Worm (Caenorhabditis elegans) whole organism, L4 larva: ENCODE measurements around the gene fbxa-155.

Experiments
- F44E2.7 ChIP-seq: fragments of 200-800 bp; sonication (Bioruptor generic); IDR thresholded peaks from 2 replicates; pipeline ENCODE4 v2.1.2; 2022; ENCODE audit warnings: missing genetic modification characterization, missing compliant biosample characterization
- F49E8.2 ChIP-seq: sonication (generic microtip); optimal IDR thresholded peaks from 2 replicates; lab custom pipeline; 2016; ENCODE audit warnings: missing compliant biosample characterization, mild to moderate bottlenecking, missing genetic modification characterization, borderline replicate concordance
- R02D3.7 ChIP-seq: fragments of 150-350 bp; sonication (generic microtip); optimal IDR thresholded peaks from 3 replicates; lab custom pipeline; 2014; ENCODE audit warnings: missing biosample characterization, missing genetic modification characterization
- T20F7.1 ChIP-seq: fragments of 200-800 bp; sonication (Bioruptor generic); optimal IDR thresholded peaks from 2 replicates; lab custom pipeline; 2018; ENCODE audit warnings: mild to moderate bottlenecking, missing genetic modification characterization, missing compliant biosample characterization
- Y105C5A.15 ChIP-seq: fragments of 200-800 bp; sonication (Bioruptor generic); IDR thresholded peaks from 2 replicates; pipeline ENCODE4 v1.3.6; 2022; ENCODE audit warnings: missing genetic modification characterization, missing compliant biosample characterization
- Y5F2A.4 ChIP-seq: fragments of 200-800 bp; sonication (Bioruptor generic); optimal IDR thresholded peaks from 2 replicates; lab custom pipeline; 2018; ENCODE audit warnings: mild to moderate bottlenecking, missing genetic modification characterization, missing compliant biosample characterization
- ZK337.2 ChIP-seq: fragments of 200-800 bp; sonication (Bioruptor generic); IDR thresholded peaks from 2 replicates; pipeline ENCODE4 v1.3.6; 2022; ENCODE audit warnings: missing genetic modification reagents, missing genetic modification characterization, missing compliant biosample characterization
- aha-1 ChIP-seq: fragments of 150-350 bp; peaks from one replicate; lab custom pipeline; 2014; ENCODE audit warnings: missing biosample characterization, missing genetic modification characterization
- ama-1 ChIP-seq: fragments of 150-350 bp; optimal IDR thresholded peaks from 2 replicates; lab custom pipeline; 2014; ENCODE audit warnings: inconsistent platforms, mixed read lengths
- attf-4 ChIP-seq: sonication (generic microtip); optimal IDR thresholded peaks from 3 replicates; lab custom pipeline; 2017; ENCODE audit warnings: missing biosample characterization, missing genetic modification characterization
- ceh-28 ChIP-seq: fragments of 150-350 bp; optimal IDR thresholded peaks from 2 replicates; lab custom pipeline; 2014; ENCODE audit warnings: missing biosample characterization, missing genetic modification reagents, missing genetic modification characterization
- daf-12 ChIP-seq: fragments of 150-350 bp; optimal IDR thresholded peaks from 2 replicates; lab custom pipeline; 2014; ENCODE audit warnings: missing biosample characterization, missing genetic modification reagents, missing genetic modification characterization
- daf-16 ChIP-seq, 3 experiments: sonication (generic microtip); optimal IDR thresholded peaks; 2 replicates each; lab custom pipeline; 2016 to 2017; ENCODE audit warnings: missing genetic modification characterization in 3 of 3, missing genetic modification reagents in 3 of 3, mild to moderate bottlenecking in 2 of 3, missing compliant biosample characterization in 2 of 3, missing biosample characterization in 1 of 3, moderate library complexity in 1 of 3
- daf-19 ChIP-seq: fragments of 200-800 bp; sonication (Bioruptor generic); conservative IDR thresholded peaks from 2 replicates; pipeline ENCODE4 v1.3.6; 2022; ENCODE audit warnings: missing genetic modification characterization, missing compliant biosample characterization
- dmd-8 ChIP-seq: fragments of 200-800 bp; sonication (Bioruptor generic); IDR thresholded peaks from 2 replicates; pipeline ENCODE4 v1.3.6; 2022; ENCODE audit warnings: missing genetic modification characterization, missing compliant biosample characterization
- egl-43 ChIP-seq: fragments of 200-800 bp; sonication (Bioruptor generic); IDR thresholded peaks from 2 replicates; pipeline ENCODE4 v1.3.6; 2022; ENCODE audit warnings: missing genetic modification reagents, missing genetic modification characterization, missing compliant biosample characterization
- fkh-10 ChIP-seq: fragments of 150-350 bp; optimal IDR thresholded peaks from 2 replicates; lab custom pipeline; 2014; ENCODE audit warnings: missing biosample characterization, missing genetic modification reagents, missing genetic modification characterization
- hlh-11 ChIP-seq: fragments of 200-800 bp; sonication (Bioruptor generic); optimal IDR thresholded peaks from 2 replicates; lab custom pipeline; 2018; ENCODE audit warnings: mild to moderate bottlenecking, missing genetic modification characterization, missing compliant biosample characterization
- hlh-30 ChIP-seq: sonication (generic microtip); optimal IDR thresholded peaks from 2 replicates; lab custom pipeline; 2017; ENCODE audit warnings: antibody characterized with exemption, mild to moderate bottlenecking, missing genetic modification characterization, missing compliant biosample characterization; ENCODE audit not compliant: insufficient read depth
- lin-1 ChIP-seq: fragments of 200-800 bp; sonication (Bioruptor generic); IDR thresholded peaks from 2 replicates; pipeline ENCODE4 v1.3.6; 2022; ENCODE audit warnings: missing genetic modification reagents, missing genetic modification characterization, missing compliant biosample characterization
- lin-15B ChIP-seq: fragments of 150-350 bp; sonication (generic microtip); optimal IDR thresholded peaks from 3 replicates; lab custom pipeline; 2014; ENCODE audit warnings: missing biosample characterization, missing genetic modification characterization
- lin-29 ChIP-seq: fragments of 200-800 bp; sonication (Bioruptor generic); IDR thresholded peaks from 2 replicates; pipeline ENCODE4 v1.3.6; 2022; ENCODE audit warnings: missing genetic modification reagents, missing genetic modification characterization, missing compliant biosample characterization
- lin-39 ChIP-seq: fragments of 150-350 bp; optimal IDR thresholded peaks from 2 replicates; lab custom pipeline; 2014; ENCODE audit warnings: missing biosample characterization, missing genetic modification reagents, missing genetic modification characterization
- mes-2 ChIP-seq: sonication (generic microtip); optimal IDR thresholded peaks from 2 replicates; lab custom pipeline; 2016; ENCODE audit warnings: missing genotype, mild to moderate bottlenecking, missing genetic modification characterization, missing compliant biosample characterization; ENCODE audit not compliant: poor library complexity, severe bottlenecking
- nhr-102 ChIP-seq: sonication (generic microtip); optimal IDR thresholded peaks from 2 replicates; lab custom pipeline; 2016; ENCODE audit warnings: mild to moderate bottlenecking, missing genetic modification characterization, moderate library complexity, missing compliant biosample characterization
- nhr-111 ChIP-seq: fragments of 200-800 bp; sonication (Bioruptor generic); optimal IDR thresholded peaks from 2 replicates; lab custom pipeline; 2018; ENCODE audit warnings: mild to moderate bottlenecking, missing genetic modification characterization, missing compliant biosample characterization
- nhr-28 ChIP-seq: fragments of 150-350 bp; optimal IDR thresholded peaks from 2 replicates; lab custom pipeline; 2014; ENCODE audit warnings: missing biosample characterization, missing genetic modification characterization
- nhr-77 ChIP-seq: fragments of 150-350 bp; optimal IDR thresholded peaks from 2 replicates; lab custom pipeline; 2014; ENCODE audit warnings: missing biosample characterization, missing genetic modification characterization
- pha-4 ChIP-seq, 2 experiments: fragments of 150-350 bp in 1 of 2; fragments of 200-800 bp in 1 of 2; sonication (Bioruptor generic) in 1 of 2; IDR thresholded peaks in 1 of 2; optimal IDR thresholded peaks in 1 of 2; 2 replicates each; pipeline versions ENCODE4 v1.3.6 to Lab custom; 2014 to 2022; ENCODE audit warnings: missing genetic modification characterization in 2 of 2, missing genetic modification reagents in 2 of 2, missing biosample characterization in 1 of 2, missing compliant biosample characterization in 1 of 2
- php-3 ChIP-seq: fragments of 200-800 bp; sonication (Bioruptor generic); IDR thresholded peaks from 2 replicates; pipeline ENCODE4 v1.3.6; 2022; ENCODE audit warnings: missing genetic modification reagents, missing genetic modification characterization, missing compliant biosample characterization
- pqm-1 ChIP-seq: sonication (generic microtip); optimal IDR thresholded peaks from 2 replicates; lab custom pipeline; 2017; ENCODE audit warnings: missing biosample characterization, missing genetic modification characterization
- set-16 ChIP-seq: fragments of 200-800 bp; sonication (Bioruptor generic); IDR thresholded peaks from 2 replicates; pipeline ENCODE4 v1.3.6; 2022; ENCODE audit warnings: missing genetic modification reagents, missing genetic modification characterization, missing compliant biosample characterization
- skn-1 ChIP-seq: fragments of 150-350 bp; optimal IDR thresholded peaks from 2 replicates; lab custom pipeline; 2014; ENCODE audit warnings: missing biosample characterization, missing genetic modification characterization
- snpc-4 ChIP-seq: fragments of 150-350 bp; optimal IDR thresholded peaks from 2 replicates; lab custom pipeline; 2014; ENCODE audit warnings: missing biosample characterization, missing genetic modification characterization
- spr-3 ChIP-seq: fragments of 200-800 bp; sonication (Bioruptor generic); optimal IDR thresholded peaks from 2 replicates; lab custom pipeline; 2018; ENCODE audit warnings: mild to moderate bottlenecking, missing genetic modification characterization, missing compliant biosample characterization
- tra-1 ChIP-seq: fragments of 200-800 bp; sonication (Bioruptor generic); IDR thresholded peaks from 2 replicates; pipeline ENCODE4 v1.3.6; 2022; ENCODE audit warnings: missing genetic modification reagents, missing genetic modification characterization, missing compliant biosample characterization
- unc-62 ChIP-seq, 3 experiments: fragments of 150-350 bp in 1 of 3; sonication (generic microtip); optimal IDR thresholded peaks in 2 of 3; peaks in 1 of 3; 1 replicate in 1 of 3; 2 replicates in 2 of 3; lab custom pipeline; 2014 to 2017; ENCODE audit warnings: missing biosample characterization in 3 of 3, missing genetic modification characterization in 3 of 3, missing genetic modification reagents in 3 of 3, missing genotype in 1 of 3
- zag-1 ChIP-seq: fragments of 150-350 bp; optimal IDR thresholded peaks from 2 replicates; lab custom pipeline; 2014; ENCODE audit warnings: missing biosample characterization, missing genetic modification characterization
- ztf-11 ChIP-seq: fragments of 150-350 bp; optimal IDR thresholded peaks from 2 replicates; lab custom pipeline; 2014; ENCODE audit warnings: missing biosample characterization, missing genetic modification characterization

Gene fbxa-155

DNA sequence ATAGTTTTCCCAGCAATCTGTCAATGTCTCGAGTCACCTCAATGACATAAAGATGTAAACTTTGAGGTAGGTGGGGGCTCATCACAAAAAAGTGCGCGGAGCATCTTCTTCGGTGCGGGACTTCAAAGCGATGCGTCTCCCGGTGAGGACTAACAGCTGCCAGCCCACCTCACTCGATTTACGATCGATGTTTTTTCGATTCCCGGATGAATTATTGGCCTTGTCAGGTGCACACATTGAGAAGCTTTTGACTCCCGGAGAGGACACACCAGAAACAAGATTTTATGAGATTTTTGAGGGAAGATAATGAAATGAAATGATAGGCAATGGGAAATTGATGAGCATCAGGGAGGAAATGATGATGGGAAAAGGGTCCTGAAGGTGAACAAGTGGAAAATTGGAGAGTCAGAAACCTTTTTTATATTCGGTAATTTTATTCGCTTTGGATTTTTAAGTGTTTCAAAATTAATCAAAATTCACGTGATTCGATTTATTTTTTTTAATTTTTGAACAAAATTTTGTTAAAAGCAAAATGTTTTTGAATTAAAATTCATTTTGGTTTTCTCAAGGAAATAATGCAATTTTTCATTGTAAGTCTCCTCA lies 23.1 kb downstream of the fbxa-155 start, which contains the start of gene C05B5.12:
Gene C05B5.12 (plus strand): TSS at position 553 of the 603 bp plus-strand sequence.
- TF ChIP-seq tra-1 (GFP tag; lab: Robert Waterston, UW) (no peak), aha-1 (tag; lab: Kevin White, UChicago) (peak; percentile 61)

DNA sequence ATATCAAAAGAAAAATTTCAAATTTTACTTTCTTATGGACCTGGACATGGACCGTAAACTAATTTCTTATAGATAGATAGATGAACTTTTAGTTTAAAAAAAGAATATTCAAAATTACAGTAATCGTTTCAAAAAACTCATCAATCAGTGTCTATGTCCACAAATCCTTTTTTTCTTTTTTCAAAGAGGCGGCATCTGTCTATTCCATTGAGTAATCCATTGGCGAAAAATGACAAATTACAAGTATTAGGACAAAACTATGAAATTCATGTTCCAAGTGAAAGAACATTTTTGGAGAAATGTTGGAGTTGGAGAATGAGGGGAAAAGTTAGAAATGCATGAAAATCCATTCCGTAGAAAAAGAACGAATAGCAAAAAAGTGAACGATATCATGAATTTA lies 24.5 kb downstream of the fbxa-155 start:
- TF ChIP-seq zag-1 (tag; lab: Kevin White, UChicago): no peak
- TF ChIP-seq daf-16 (GFP tag; optimal IDR thresholded peaks at IDR 0.05; lab: Kevin White, UChicago): no peak
- TF ChIP-seq daf-16 (tag; optimal IDR thresholded peaks at IDR 0.05; lab: Kevin White, UChicago): no peak
- no peak for TF ChIP-seq ceh-28
- no peak for TF ChIP-seq daf-19
- no peak for TF ChIP-seq nhr-77 (tag; lab: Kevin White, UChicago)
- TF ChIP-seq fkh-10: no peak
- no peak for TF ChIP-seq F49E8.2
- TF ChIP-seq pqm-1 (tag; lab: Kevin White, UChicago): no peak
- no peak for TF ChIP-seq mes-2
- TF ChIP-seq set-16 (GFP tag; lab: Robert Waterston, UW): no peak
- TF ChIP-seq egl-43 (GFP tag; lab: Robert Waterston, UW): no peak
- no peak for TF ChIP-seq R02D3.7
- no peak for TF ChIP-seq hlh-11 (tag; lab: Kevin White, UChicago)
- no peak for TF ChIP-seq Y5F2A.4 (GFP tag; lab: Kevin White, UChicago)
- TF ChIP-seq attf-4 (tag; lab: Kevin White, UChicago): no peak
- TF ChIP-seq Y105C5A.15 (GFP tag; lab: Robert Waterston, UW): no peak
- TF ChIP-seq, all 104 proteins: peak for 0

DNA sequence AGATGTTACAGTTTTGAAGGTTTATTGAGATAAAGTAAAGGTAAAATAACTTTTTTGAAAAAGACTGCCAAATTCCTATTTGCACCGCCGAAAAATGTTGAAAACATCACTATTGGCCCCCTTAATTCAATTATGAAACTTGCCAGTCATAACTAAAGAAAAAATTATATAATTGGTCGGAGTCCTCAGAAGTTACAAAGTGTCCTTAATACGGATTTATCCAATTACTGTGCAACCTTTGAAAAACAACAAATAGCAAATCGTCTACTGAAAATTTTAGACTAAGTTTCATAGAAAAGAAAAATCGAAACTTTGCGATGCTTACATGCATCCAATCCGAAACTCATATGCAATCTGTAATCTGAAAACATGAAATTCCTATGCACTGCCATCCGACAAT lies 25.4 kb downstream of the fbxa-155 start:
- TF ChIP-seq aha-1 (tag; lab: Kevin White, UChicago) (peak; percentile 65), lin-1 (GFP tag; lab: Robert Waterston, UW) (no peak)

- TF ChIP-seq unc-62 (GFP tag; optimal IDR thresholded peaks at IDR 0.05 in 1 of 2; lab: Kevin White, UChicago) (peak in 1 of 2 experiments; percentile 58), unc-62 (tag; optimal IDR thresholded peaks at IDR 0.05; lab: Kevin White, UChicago) (no peak), T20F7.1 (GFP tag; lab: Kevin White, UChicago) (no peak), aha-1 (tag; lab: Kevin White, UChicago) (peak; percentile 66)
Measured at ce11 chrIII:9982119-9982642, 27.8 kb downstream of the fbxa-155 start.

ce11 chrIII:9973765-9974164 lies 36.3 kb downstream of the fbxa-155 start, which contains the start of gene R10E12.2:
Gene R10E12.2 (minus strand): TSS chrIII:9973865.
- TF ChIP-seq hlh-30 (tag; lab: Kevin White, UChicago): no peak
- TF ChIP-seq ztf-11 (tag; lab: Kevin White, UChicago): no peak
- TF ChIP-seq set-16 (GFP tag; lab: Robert Waterston, UW): no peak
- no peak for TF ChIP-seq php-3 (GFP tag; lab: Robert Waterston, UW)
- TF ChIP-seq ZK337.2 (GFP tag; lab: Robert Waterston, UW): no peak
- TF ChIP-seq nhr-102: no peak
- TF ChIP-seq lin-15B (tag; lab: Kevin White, UChicago): no peak
- no peak for TF ChIP-seq daf-12 (tag; lab: Kevin White, UChicago)
- TF ChIP-seq ama-1: no peak

DNA sequence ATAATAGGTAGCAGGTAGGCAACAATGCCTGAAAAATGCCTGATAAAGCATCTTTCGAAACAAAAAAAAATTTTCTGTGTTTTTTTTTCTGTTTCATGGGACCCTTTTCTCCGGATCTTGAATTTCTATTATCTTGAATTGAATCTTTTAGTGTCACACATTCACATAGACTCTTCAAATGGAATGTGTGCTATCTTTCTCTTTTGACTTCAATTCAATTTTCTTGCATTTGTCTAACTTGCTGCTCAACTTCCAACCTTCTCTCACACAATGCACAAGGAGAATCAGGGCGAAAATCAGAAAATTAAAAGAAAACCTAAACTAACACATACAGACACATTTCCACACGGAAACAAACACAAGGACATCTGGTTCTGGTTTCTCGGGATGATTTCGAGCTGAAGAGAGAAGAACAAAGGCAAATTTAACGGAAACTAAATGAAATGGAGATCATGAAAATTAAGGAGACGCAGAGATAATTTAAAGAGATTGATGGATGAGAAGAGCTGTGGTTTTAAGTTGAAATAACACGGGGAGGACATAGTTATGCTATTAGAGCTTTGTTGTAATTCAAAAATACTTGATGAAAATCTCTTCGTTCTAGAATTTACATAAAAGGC lies 37.7 kb downstream of the fbxa-155 start:
- no peak for TF ChIP-seq spr-3 (GFP tag; lab: Kevin White, UChicago)
- no peak for TF ChIP-seq snpc-4 (tag; lab: Kevin White, UChicago)
- TF ChIP-seq dmd-8 (GFP tag; lab: Robert Waterston, UW): no peak
- no peak for TF ChIP-seq lin-39
- no peak for TF ChIP-seq lin-1 (GFP tag; lab: Robert Waterston, UW)
- no peak for TF ChIP-seq hlh-30 (tag; lab: Kevin White, UChicago)
- TF ChIP-seq mes-2: no peak
- no peak for TF ChIP-seq lin-29 (GFP tag; lab: Robert Waterston, UW)
- TF ChIP-seq pha-4 (GFP tag; IDR thresholded peaks at IDR 0.05; lab: Robert Waterston, UW): no peak
- no peak for TF ChIP-seq pha-4 (tag; optimal IDR thresholded peaks at IDR 0.05; lab: Kevin White, UChicago)
- no peak for TF ChIP-seq nhr-111 (GFP tag; lab: Kevin White, UChicago)
- TF ChIP-seq Y105C5A.15 (GFP tag; lab: Robert Waterston, UW): no peak
- no peak for TF ChIP-seq skn-1 (tag; lab: Kevin White, UChicago)
- no peak for TF ChIP-seq R02D3.7
- no peak for TF ChIP-seq Y5F2A.4 (GFP tag; lab: Kevin White, UChicago)
- TF ChIP-seq F44E2.7 (GFP tag; lab: Robert Waterston, UW): no peak
- no peak for TF ChIP-seq nhr-28 (tag; lab: Kevin White, UChicago)
